Fruit fly (Drosophila melanogaster) whole organism: Measurements from ENCODE around the gene noc.

Source experiments
- CG8478 ChIP-seq: fragments of >200 bp; optimal IDR thresholded peaks from 2 replicates; lab custom pipeline; 2018; ENCODE audit warnings: inconsistent platforms
- Dll ChIP-seq: fragments of >200 bp; optimal IDR thresholded peaks from 2 replicates; lab custom pipeline; 2017
- EcR ChIP-seq, 2 experiments: fragments of >200 bp; optimal IDR thresholded peaks; 2 replicates each; lab custom pipeline; 2017; ENCODE audit warnings: missing biosample characterization in 2 of 2, missing genetic modification characterization in 2 of 2, missing genetic modification reagents in 2 of 2
- pan ChIP-seq: fragments of >200 bp; optimal IDR thresholded peaks from 2 replicates; lab custom pipeline; 2017
- psq ChIP-seq: fragments of >200 bp; optimal IDR thresholded peaks from 2 replicates; lab custom pipeline; 2017
- usp ChIP-seq: fragments of >200 bp; optimal IDR thresholded peaks from 2 replicates; lab custom pipeline; 2017; ENCODE audit warnings: missing biosample characterization, missing genetic modification characterization, mixed read lengths

The noc gene

dm6 chr2L:14499078-14499477 lies 8.4 kb downstream of the noc start:
- TF ChIP-seq pan (lab: Kevin White, UChicago) (no peak), EcR (GFP tag; optimal IDR thresholded peaks at IDR 0.05; lab: Kevin White, UChicago) (no peak), usp (GFP tag; lab: Kevin White, UChicago) (no peak), psq (lab: Kevin White, UChicago) (no peak), CG8478 (no peak), Dll (lab: Kevin White, UChicago) (no peak)

- TF ChIP-seq CG8478 (no peak), EcR (GFP tag; optimal IDR thresholded peaks at IDR 0.05; lab: Kevin White, UChicago) (no peak), usp (GFP tag; lab: Kevin White, UChicago) (no peak), Dll (lab: Kevin White, UChicago) (no peak), psq (lab: Kevin White, UChicago) (no peak), pan (lab: Kevin White, UChicago) (no peak)
These were observed 8.8 kb downstream of the noc start for dm6 chr2L:14499497-14499896.

- TF ChIP-seq usp (GFP tag; lab: Kevin White, UChicago) = no peak
- no peak for TF ChIP-seq Dll (lab: Kevin White, UChicago)
- TF ChIP-seq EcR (GFP tag; optimal IDR thresholded peaks at IDR 0.05; lab: Kevin White, UChicago) = no peak
- no peak for TF ChIP-seq pan (lab: Kevin White, UChicago)
- TF ChIP-seq CG8478 = no peak
- TF ChIP-seq psq (lab: Kevin White, UChicago) = no peak
These were observed 9.7 kb downstream of the noc start for dm6 chr2L:14500383-14500782.

- no peak for TF ChIP-seq EcR (GFP tag; optimal IDR thresholded peaks at IDR 0.05; lab: Kevin White, UChicago)
These were observed 10.7 kb downstream of the noc start for dm6 chr2L:14501132-14501954.

dm6 chr2L:14502578-14503426 lies 12.1 kb downstream of the noc start:
- no peak for TF ChIP-seq EcR (GFP tag; optimal IDR thresholded peaks at IDR 0.05; lab: Kevin White, UChicago)
- no peak for TF ChIP-seq pan (lab: Kevin White, UChicago)
- no peak for TF ChIP-seq usp (GFP tag; lab: Kevin White, UChicago)
- TF ChIP-seq Dll (lab: Kevin White, UChicago) = no peak
- no peak for TF ChIP-seq CG8478
- no peak for TF ChIP-seq psq (lab: Kevin White, UChicago)

- TF ChIP-seq pan (lab: Kevin White, UChicago) (no peak), CG8478 (no peak), Dll (lab: Kevin White, UChicago) (no peak), psq (lab: Kevin White, UChicago) (no peak), usp (GFP tag; lab: Kevin White, UChicago) (no peak)
These were observed 12.9 kb downstream of the noc start for dm6 chr2L:14503584-14503983.

dm6 chr2L:14505004-14505835 lies 14.6 kb downstream of the noc start:
- no peak for TF ChIP-seq pan (lab: Kevin White, UChicago)
- TF ChIP-seq usp (GFP tag; lab: Kevin White, UChicago) = no peak
- TF ChIP-seq CG8478 = no peak
- TF ChIP-seq psq (lab: Kevin White, UChicago) = no peak
- no peak for TF ChIP-seq EcR (GFP tag; optimal IDR thresholded peaks at IDR 0.05; lab: Kevin White, UChicago)

- TF ChIP-seq psq (lab: Kevin White, UChicago) (no peak), usp (GFP tag; lab: Kevin White, UChicago) (no peak), pan (lab: Kevin White, UChicago) (no peak), Dll (lab: Kevin White, UChicago) (no peak), CG8478 (no peak)
These were observed 15.4 kb downstream of the noc start for dm6 chr2L:14506011-14506565.

dm6 chr2L:14506694-14507093 lies 16.0 kb downstream of the noc start:
- TF ChIP-seq EcR (GFP tag; optimal IDR thresholded peaks at IDR 0.05; lab: Kevin White, UChicago) (no peak), CG8478 (no peak), usp (GFP tag; lab: Kevin White, UChicago) (no peak), pan (lab: Kevin White, UChicago) (no peak), psq (lab: Kevin White, UChicago) (no peak), Dll (lab: Kevin White, UChicago) (no peak)

dm6 chr2L:14507997-14508396 lies 17.3 kb downstream of the noc start:
- TF ChIP-seq psq (lab: Kevin White, UChicago) = no peak
- no peak for TF ChIP-seq Dll (lab: Kevin White, UChicago)
- no peak for TF ChIP-seq usp (GFP tag; lab: Kevin White, UChicago)

dm6 chr2L:14508710-14509109 lies 18.1 kb downstream of the noc start:
- no peak for TF ChIP-seq usp (GFP tag; lab: Kevin White, UChicago)
- TF ChIP-seq CG8478 = no peak
- no peak for TF ChIP-seq psq (lab: Kevin White, UChicago)
